Fruit fly (Drosophila melanogaster) whole organism: ENCODE results near the gene CycD.

ENCODE experiments used
- CG8478 ChIP-seq: fragments of >200 bp; optimal IDR thresholded peaks from 2 replicates; lab custom pipeline; 2018; ENCODE audit warnings: inconsistent platforms
- EcR ChIP-seq, 2 experiments: fragments of >200 bp; optimal IDR thresholded peaks; 2 replicates each; lab custom pipeline; 2017; ENCODE audit warnings: missing biosample characterization in 2 of 2, missing genetic modification characterization in 2 of 2, missing genetic modification reagents in 2 of 2
- pan ChIP-seq: fragments of >200 bp; optimal IDR thresholded peaks from 2 replicates; lab custom pipeline; 2017
- psq ChIP-seq: fragments of >200 bp; optimal IDR thresholded peaks from 2 replicates; lab custom pipeline; 2017
- usp ChIP-seq: fragments of >200 bp; optimal IDR thresholded peaks from 2 replicates; lab custom pipeline; 2017; ENCODE audit warnings: missing biosample characterization, missing genetic modification characterization, mixed read lengths

dm6 chrX:15887247-15887616 lies 22.2 kb downstream of the CycD start, which contains the start of gene tay:
- no peak for TF ChIP-seq usp (GFP tag; lab: Kevin White, UChicago)
- TF ChIP-seq pan = no peak
- no peak for TF ChIP-seq EcR (GFP tag; optimal IDR thresholded peaks at IDR 0.05; lab: Kevin White, UChicago)
- no peak for TF ChIP-seq CG8478 (lab: Kevin White, UChicago)
- no peak for TF ChIP-seq psq (lab: Kevin White, UChicago)
